Fruit fly (Drosophila melanogaster) whole organism, embryonic: ENCODE results near the gene CG7173.

Experiments used
- Adf1 ChIP-seq: fragments of 200-800 bp; sonication (Bioruptor generic); IDR thresholded peaks from 2 replicates; pipeline ENCODE4 v1.3.6; 2022; ENCODE audit warnings: missing biosample characterization, missing genetic modification characterization
- Bgb ChIP-seq: fragments of 200-800 bp; sonication (Bioruptor generic); IDR thresholded peaks from 2 replicates; pipeline ENCODE4 v1.3.6; 2022; ENCODE audit warnings: missing biosample characterization, missing genetic modification characterization; ENCODE audit not compliant: partially characterized antibody
- Blimp-1 ChIP-seq: fragments of 200-800 bp; sonication (Bioruptor generic); optimal IDR thresholded peaks from 3 replicates; lab custom pipeline; 2018; ENCODE audit warnings: missing biosample characterization, missing genetic modification characterization, mild to moderate bottlenecking, moderate library complexity, missing genetic modification reagents
- CG10979 ChIP-seq: fragments of 200-800 bp; sonication (Bioruptor generic); optimal IDR thresholded peaks from 2 replicates; lab custom pipeline; 2018; ENCODE audit warnings: missing biosample characterization, mild to moderate bottlenecking, missing genetic modification characterization, moderate library complexity
- CG11247 ChIP-seq: fragments of 200-800 bp; sonication (Bioruptor generic); IDR thresholded peaks from 2 replicates; pipeline ENCODE4 v1.3.6; 2022; ENCODE audit warnings: missing biosample characterization, missing genetic modification characterization
- CG1233 ChIP-seq: fragments of 200-800 bp; sonication (Bioruptor generic); optimal IDR thresholded peaks from 4 replicates; lab custom pipeline; 2018; ENCODE audit warnings: missing biosample characterization, mild to moderate bottlenecking, missing genetic modification characterization
- CG15601 ChIP-seq: fragments of 200-800 bp; sonication (Bioruptor generic); optimal IDR thresholded peaks from 3 replicates; lab custom pipeline; 2019; ENCODE audit warnings: missing biosample characterization, mild to moderate bottlenecking, missing genetic modification characterization, moderate library complexity
- CG16815 ChIP-seq: fragments of 200-800 bp; sonication (Bioruptor generic); optimal IDR thresholded peaks from 3 replicates; lab custom pipeline; 2017; ENCODE audit warnings: missing biosample characterization, mild to moderate bottlenecking, missing genetic modification characterization
- CG18619 ChIP-seq: fragments of 200-800 bp; sonication (Bioruptor generic); optimal IDR thresholded peaks from 3 replicates; lab custom pipeline; 2017; ENCODE audit warnings: missing biosample characterization, mild to moderate bottlenecking, missing genetic modification characterization
- CG32772 ChIP-seq: fragments of 200-800 bp; sonication (Bioruptor generic); IDR thresholded peaks from 2 replicates; pipeline ENCODE4 v1.3.6; 2022; ENCODE audit warnings: missing biosample characterization, missing genetic modification characterization
- CG6175 ChIP-seq: fragments of 200-800 bp; sonication (Bioruptor generic); IDR thresholded peaks from 3 replicates; pipeline ENCODE4 v1.3.6; 2022; ENCODE audit warnings: missing biosample characterization, missing genetic modification characterization
- CG6791 ChIP-seq: fragments of 200-800 bp; sonication (Bioruptor generic); IDR thresholded peaks from 3 replicates; pipeline ENCODE4 v1.3.6; 2022; ENCODE audit warnings: missing biosample characterization, missing genetic modification characterization; ENCODE audit not compliant: partially characterized antibody
- CG8290 ChIP-seq, 3 experiments: fragments of 200-800 bp; sonication (Bioruptor generic); optimal IDR thresholded peaks; 2 replicates each; lab custom pipeline; 2016 to 2019; ENCODE audit warnings: missing biosample characterization in 3 of 3, missing genetic modification characterization in 3 of 3, mild to moderate bottlenecking in 2 of 3, moderate library complexity in 1 of 3
- CG8944 ChIP-seq: fragments of 200-800 bp; sonication (Bioruptor generic); optimal IDR thresholded peaks from 3 replicates; lab custom pipeline; 2016; ENCODE audit warnings: missing biosample characterization, missing genetic modification characterization
- Chrac-16 ChIP-seq: fragments of 200-800 bp; sonication (Bioruptor generic); optimal IDR thresholded peaks from 3 replicates; lab custom pipeline; 2016; ENCODE audit warnings: missing biosample characterization, missing genetic modification characterization
- CoRest ChIP-seq: fragments of 200-800 bp; sonication (Bioruptor generic); optimal IDR thresholded peaks from 3 replicates; lab custom pipeline; 2018; ENCODE audit warnings: missing biosample characterization, mild to moderate bottlenecking, missing genetic modification characterization, moderate library complexity
- HLH4C ChIP-seq: fragments of 200-800 bp; sonication (Bioruptor generic); IDR thresholded peaks from 3 replicates; pipeline ENCODE4 v1.3.6; 2022; ENCODE audit warnings: missing biosample characterization, missing genetic modification characterization; ENCODE audit not compliant: partially characterized antibody
- Lpt ChIP-seq: fragments of >200 bp; optimal IDR thresholded peaks from 2 replicates; lab custom pipeline; 2018; ENCODE audit warnings: missing biosample characterization, missing genetic modification characterization
- Med ChIP-seq: fragments of 200-800 bp; sonication (Bioruptor generic); peaks from one replicate; lab custom pipeline; 2016; ENCODE audit warnings: missing biosample characterization, missing genetic modification characterization, mild to moderate bottlenecking, inconsistent platforms, moderate library complexity
- Meics ChIP-seq: fragments of 200-800 bp; sonication (Bioruptor generic); optimal IDR thresholded peaks from 2 replicates; lab custom pipeline; 2017; ENCODE audit warnings: missing biosample characterization, mild to moderate bottlenecking, missing genetic modification characterization
- Myb ChIP-seq: fragments of 200-800 bp; sonication (Bioruptor generic); optimal IDR thresholded peaks from 2 replicates; lab custom pipeline; 2016; ENCODE audit warnings: missing biosample characterization, missing genetic modification characterization
- NC2β ChIP-seq: fragments of 200-800 bp; sonication (Bioruptor generic); optimal IDR thresholded peaks from 2 replicates; lab custom pipeline; 2016; ENCODE audit warnings: missing biosample characterization, missing genetic modification characterization
- Nf-YB ChIP-seq: fragments of 200-800 bp; sonication (Bioruptor generic); optimal IDR thresholded peaks from 3 replicates; lab custom pipeline; 2019; ENCODE audit warnings: missing biosample characterization, mild to moderate bottlenecking, missing genetic modification characterization, moderate library complexity
- Rx ChIP-seq: fragments of 200-800 bp; sonication (Bioruptor generic); IDR thresholded peaks from 2 replicates; pipeline ENCODE4 v1.3.6; 2022; ENCODE audit warnings: missing biosample characterization, missing genetic modification characterization
- Six4 ChIP-seq: fragments of 200-800 bp; sonication (Bioruptor generic); optimal IDR thresholded peaks from 2 replicates; lab custom pipeline; 2016; ENCODE audit warnings: missing biosample characterization, missing genetic modification characterization
- az2 ChIP-seq: fragments of 200-800 bp; sonication (Bioruptor generic); optimal IDR thresholded peaks from 3 replicates; lab custom pipeline; 2016; ENCODE audit warnings: missing biosample characterization, missing genetic modification characterization
- bcd ChIP-seq: fragments of 200-800 bp; sonication (Bioruptor generic); optimal IDR thresholded peaks from 2 replicates; lab custom pipeline; 2017; ENCODE audit warnings: missing biosample characterization, mild to moderate bottlenecking, missing genetic modification characterization
- crol ChIP-seq: fragments of 200-800 bp; sonication (Bioruptor generic); IDR thresholded peaks from 2 replicates; pipeline ENCODE4 v1.3.6; 2022; ENCODE audit warnings: missing biosample characterization, missing genetic modification characterization
- da ChIP-seq: fragments of 200-800 bp; sonication (Bioruptor generic); optimal IDR thresholded peaks from 2 replicates; lab custom pipeline; 2016; ENCODE audit warnings: missing biosample characterization, missing genetic modification characterization
- danr ChIP-seq: fragments of 200-800 bp; sonication (Bioruptor generic); IDR thresholded peaks from 2 replicates; pipeline ENCODE4 v1.3.6; 2022; ENCODE audit warnings: missing biosample characterization, missing genetic modification characterization
- eyg ChIP-seq: fragments of 200-800 bp; sonication (Bioruptor generic); optimal IDR thresholded peaks from 3 replicates; lab custom pipeline; 2016; ENCODE audit warnings: missing biosample characterization, missing genetic modification characterization
- fd102C ChIP-seq: fragments of 200-800 bp; sonication (Bioruptor generic); optimal IDR thresholded peaks from 2 replicates; lab custom pipeline; 2018; ENCODE audit warnings: missing biosample characterization, mild to moderate bottlenecking, missing genetic modification characterization, moderate library complexity
- gcm2 ChIP-seq: fragments of 200-800 bp; sonication (Bioruptor generic); optimal IDR thresholded peaks from 2 replicates; lab custom pipeline; 2016; ENCODE audit warnings: missing biosample characterization, missing genetic modification characterization
- ham ChIP-seq: fragments of 200-800 bp; sonication (Bioruptor generic); IDR thresholded peaks from 2 replicates; pipeline ENCODE4 v1.3.6; 2022; ENCODE audit warnings: missing biosample characterization, missing genetic modification characterization
- hbn ChIP-seq: fragments of 200-800 bp; sonication (Bioruptor generic); IDR thresholded peaks from 2 replicates; pipeline ENCODE4 v1.3.6; 2022; ENCODE audit warnings: missing biosample characterization, missing genetic modification characterization; ENCODE audit not compliant: partially characterized antibody
- her ChIP-seq: fragments of 200-800 bp; sonication (Bioruptor generic); optimal IDR thresholded peaks from 2 replicates; lab custom pipeline; 2016; ENCODE audit warnings: missing biosample characterization, missing genetic modification characterization
- hkb ChIP-seq, 2 experiments: fragments of 200-800 bp in 1 of 2; fragments of >200 bp in 1 of 2; sonication (Bioruptor generic) in 1 of 2; IDR thresholded peaks in 1 of 2; optimal IDR thresholded peaks in 1 of 2; 2 replicates each; pipeline versions ENCODE4 v1.3.6 to Lab custom; 2017 to 2022; ENCODE audit warnings: missing biosample characterization in 1 of 2, missing genetic modification characterization in 1 of 2
- lmd ChIP-seq: fragments of 200-800 bp; sonication (Bioruptor generic); IDR thresholded peaks from 2 replicates; pipeline ENCODE4 v1.3.6; 2022; ENCODE audit warnings: missing biosample characterization, missing genetic modification characterization
- mld ChIP-seq: fragments of 200-800 bp; sonication (Bioruptor generic); IDR thresholded peaks from 3 replicates; pipeline ENCODE4 v1.3.6; 2022; ENCODE audit warnings: missing biosample characterization, missing genetic modification characterization; ENCODE audit not compliant: partially characterized antibody
- pb ChIP-seq: fragments of 200-800 bp; sonication (Bioruptor generic); optimal IDR thresholded peaks from 3 replicates; lab custom pipeline; 2016; ENCODE audit warnings: missing biosample characterization, missing genetic modification characterization
- rib ChIP-seq: fragments of 200-800 bp; sonication (Bioruptor generic); IDR thresholded peaks from 2 replicates; pipeline ENCODE4 v1.3.6; 2022; ENCODE audit warnings: missing biosample characterization, missing genetic modification characterization
- tll ChIP-seq, 2 experiments: fragments of 200-800 bp in 1 of 2; fragments of >200 bp in 1 of 2; sonication (Bioruptor generic) in 1 of 2; optimal IDR thresholded peaks; 2 replicates each; lab custom pipeline; 2017 to 2019; ENCODE audit warnings: missing biosample characterization in 2 of 2, missing genetic modification characterization in 2 of 2, mild to moderate bottlenecking in 1 of 2, moderate library complexity in 1 of 2
- ttk ChIP-seq: fragments of 200-800 bp; sonication (Bioruptor generic); IDR thresholded peaks from 2 replicates; pipeline ENCODE4 v2.1.2; 2022; ENCODE audit warnings: missing biosample characterization, missing genetic modification characterization
- tx ChIP-seq: fragments of 200-800 bp; sonication (Bioruptor generic); optimal IDR thresholded peaks from 2 replicates; lab custom pipeline; 2016; ENCODE audit warnings: missing biosample characterization, missing genetic modification characterization
- vfl ChIP-seq: fragments of 200-800 bp; sonication (Bioruptor generic); optimal IDR thresholded peaks from 2 replicates; lab custom pipeline; 2016; ENCODE audit warnings: missing biosample characterization, missing genetic modification characterization
- vnd ChIP-seq: fragments of 200-800 bp; sonication (Bioruptor generic); IDR thresholded peaks from 3 replicates; pipeline ENCODE4 v1.3.6; 2022; ENCODE audit warnings: missing biosample characterization, missing genetic modification characterization; ENCODE audit not compliant: partially characterized antibody
- vvl ChIP-seq: fragments of 200-800 bp; sonication (Bioruptor generic); IDR thresholded peaks from 2 replicates; pipeline ENCODE4 v1.3.6; 2022; ENCODE audit warnings: missing biosample characterization, missing genetic modification characterization
- yki ChIP-seq: fragments of >200 bp; optimal IDR thresholded peaks from 3 replicates; lab custom pipeline; 2018
- zf30C ChIP-seq: fragments of 200-800 bp; sonication (Bioruptor generic); optimal IDR thresholded peaks from 3 replicates; lab custom pipeline; 2018; ENCODE audit warnings: missing biosample characterization, mild to moderate bottlenecking, missing genetic modification characterization

Gene CG7173

DNA sequence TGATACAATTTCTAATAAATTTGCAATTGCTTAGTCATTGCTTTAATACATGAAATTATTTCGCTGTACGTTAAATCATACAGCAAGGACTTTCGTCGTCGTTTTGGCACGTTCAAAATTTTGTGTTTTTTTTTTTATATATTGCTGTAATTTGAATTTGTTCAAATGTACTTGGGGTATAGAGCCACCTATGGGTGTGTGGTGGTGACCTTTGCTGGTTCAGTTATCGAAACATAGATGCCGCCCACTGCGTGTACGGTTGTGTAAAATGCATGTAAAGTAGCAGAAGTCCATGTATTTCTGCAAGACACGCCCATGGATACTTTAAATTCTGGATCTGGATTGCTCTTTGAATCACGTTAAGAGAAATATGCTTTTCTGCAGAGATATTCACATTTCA, 46.2 kb upstream of the CG7173 start (continued):
- peak in 1 of 2 experiments; percentile 53 for TF ChIP-seq tll (GFP tag; optimal IDR thresholded peaks at IDR 0.05; lab: Kevin White, UChicago)
- TF ChIP-seq bcd (GFP tag; lab: Kevin White, UChicago) = peak; percentile 48
- TF ChIP-seq ham = 0 out of 2 replicates have a peak, but pooled peaks have one; percentile 23
- TF ChIP-seq vvl (GFP tag; lab: Robert Waterston, UW) = peak; percentile 71; the same call in 1 of the 2 replicates
- TF ChIP-seq eyg (GFP tag; lab: Kevin White, UChicago) = no peak
- peak; percentile 33 for TF ChIP-seq CG16815 (GFP tag; lab: Kevin White, UChicago)
- peak; percentile 80 for TF ChIP-seq Chrac-16
- TF ChIP-seq yki (lab: Kevin White, UChicago) = peak; percentile 62
- peak; percentile 54 for TF ChIP-seq CoRest (tag; lab: Kevin White, UChicago)
- TF ChIP-seq NC2β = peak; percentile 68
- TF ChIP-seq CG10979 (tag; lab: Kevin White, UChicago) = peak; percentile 84
- peak; percentile 30 for TF ChIP-seq CG1233 (GFP tag; lab: Kevin White, UChicago)
- peak; percentile 63; the same call in 1 of the 2 replicates for TF ChIP-seq CG32772 (GFP tag; lab: Robert Waterston, UW)
- TF ChIP-seq Med (GFP tag; lab: Kevin White, UChicago) = peak; percentile 95
- TF ChIP-seq lmd (GFP tag; lab: Robert Waterston, UW) = no peak; the same call in 1 of the 2 replicates
- no peak for TF ChIP-seq fd102C
- TF ChIP-seq zf30C = peak; percentile 6
- peak; percentile 56 for TF ChIP-seq pb (GFP tag; lab: Kevin White, UChicago)
- TF ChIP-seq tx = peak; percentile 4
- TF ChIP-seq CG15601 (tag; lab: Kevin White, UChicago) = peak; percentile 19
- TF ChIP-seq da (GFP tag; lab: Kevin White, UChicago) = peak; percentile 66
- TF ChIP-seq her (GFP tag; lab: Kevin White, UChicago) = peak; percentile 51
- TF ChIP-seq CG8944 (GFP tag; lab: Kevin White, UChicago) = peak; percentile 72
- TF ChIP-seq CG6791 (GFP tag; lab: Robert Waterston, UW) = peak; percentile 77
- peak; percentile 34; the same call in 1 of the 2 replicates for TF ChIP-seq rib (GFP tag; lab: Robert Waterston, UW)
- TF ChIP-seq danr (GFP tag; lab: Robert Waterston, UW) = peak; percentile 15; the same call in 1 of the 2 replicates
- no peak for TF ChIP-seq hbn (GFP tag; lab: Robert Waterston, UW)
- TF ChIP-seq crol (GFP tag; lab: Robert Waterston, UW) = no peak
- TF ChIP-seq gcm2 (GFP tag; lab: Kevin White, UChicago) = no peak
- TF ChIP-seq az2 = peak; percentile 67
- TF ChIP-seq Meics (GFP tag; lab: Kevin White, UChicago) = no peak
- TF ChIP-seq Nf-YB (GFP tag; lab: Kevin White, UChicago) = peak; percentile 56
- TF ChIP-seq hkb (optimal IDR thresholded peaks at IDR 0.05; lab: Kevin White, UChicago) = no peak
- peak; percentile 43; the same call in 1 of the 2 replicates for TF ChIP-seq hkb (GFP tag; IDR thresholded peaks at IDR 0.05; lab: Robert Waterston, UW)
- TF ChIP-seq CG8290 (GFP tag; optimal IDR thresholded peaks at IDR 0.05; lab: Kevin White, UChicago) = peak; percentile 72
- no peak for TF ChIP-seq CG8290 (tag; optimal IDR thresholded peaks at IDR 0.05; lab: Kevin White, UChicago)
- TF ChIP-seq Blimp-1 (GFP tag; lab: Kevin White, UChicago) = no peak
- TF ChIP-seq Adf1 (GFP tag; lab: Robert Waterston, UW) = peak; percentile 30; the same call in 1 of the 2 replicates
- TF ChIP-seq vfl (GFP tag; lab: Kevin White, UChicago) = peak; percentile 14
- peak; percentile 82 for TF ChIP-seq Bgb (GFP tag; lab: Robert Waterston, UW)
- TF ChIP-seq Rx = peak; percentile 44
- peak; percentile 26 for TF ChIP-seq Six4 (GFP tag; lab: Kevin White, UChicago)
- TF ChIP-seq mld (GFP tag; lab: Robert Waterston, UW) = no peak
- TF ChIP-seq HLH4C (GFP tag; lab: Robert Waterston, UW) = 0 out of 3 replicates have a peak, but pooled peaks have one; percentile 17
- TF ChIP-seq CG6175 (GFP tag; lab: Robert Waterston, UW) = 0 out of 3 replicates have a peak, but pooled peaks have one; percentile 40
- TF ChIP-seq CG18619 (GFP tag; lab: Kevin White, UChicago) = peak; percentile 4
- no peak for TF ChIP-seq Lpt (GFP tag; lab: Kevin White, UChicago)
- TF ChIP-seq vnd = 0 out of 3 replicates have a peak, but pooled peaks have one; percentile 48
- TF ChIP-seq ttk (GFP tag; lab: Robert Waterston, UW) = peak; percentile 49; the same call in 1 of the 2 replicates
- peak; percentile 78 for TF ChIP-seq Myb (GFP tag; lab: Kevin White, UChicago)
- peak; percentile 72 for TF ChIP-seq CG11247 (GFP tag; lab: Robert Waterston, UW)
